Worm (Caenorhabditis elegans): ENCODE data around the gene F47G9.6.

The F47G9.6 gene

DNA sequence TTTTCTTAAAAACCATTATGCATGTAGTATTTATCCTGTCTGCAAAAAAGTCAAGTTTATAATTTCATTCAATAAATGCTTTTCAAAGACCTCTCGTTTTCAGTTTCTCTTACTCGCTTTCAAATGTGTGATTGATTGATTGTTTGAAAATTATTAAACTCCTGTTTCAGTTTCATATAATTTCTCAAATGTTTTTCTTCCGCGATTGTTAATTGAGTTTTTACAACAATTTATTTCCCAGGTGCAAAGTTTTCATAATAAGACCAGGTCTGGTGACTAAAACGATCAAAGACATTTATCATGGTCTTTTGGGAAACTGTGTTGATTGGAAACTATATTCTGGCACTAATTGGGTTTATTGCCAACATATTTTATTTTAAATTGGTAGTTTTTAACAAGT lies 34.8 kb upstream of the F47G9.6 start, which contains the start of gene T03F7.6:
Gene T03F7.6, plus strand, starts transcription at position 301 of the 400 bp plus-strand sequence.
- TF ChIP-seq nfya-1 (tag; optimal IDR thresholded peaks at IDR 0.05; ENCODE audit: borderline replicate concordance, insufficient read depth) = no peak
- TF ChIP-seq mel-28 (tag; optimal IDR thresholded peaks at IDR 0.05; ENCODE audit: borderline replicate concordance) = no peak
- TF ChIP-seq T07F8.4 (tag; optimal IDR thresholded peaks at IDR 0.05) = no peak
- TF ChIP-seq lag-1 (GFP tag; IDR thresholded peaks at IDR 0.05) = no peak
- no peak for TF ChIP-seq Y79H2A.3 (GFP tag; conservative IDR thresholded peaks at IDR 0.05)
- no peak for TF ChIP-seq sptf-2 (GFP tag; optimal IDR thresholded peaks at IDR 0.05)
- TF ChIP-seq him-1 (tag; optimal IDR thresholded peaks at IDR 0.05) = no peak
- no peak for TF ChIP-seq snpc-1.1 (tag; optimal IDR thresholded peaks at IDR 0.05; ENCODE audit: insufficient read depth)

DNA sequence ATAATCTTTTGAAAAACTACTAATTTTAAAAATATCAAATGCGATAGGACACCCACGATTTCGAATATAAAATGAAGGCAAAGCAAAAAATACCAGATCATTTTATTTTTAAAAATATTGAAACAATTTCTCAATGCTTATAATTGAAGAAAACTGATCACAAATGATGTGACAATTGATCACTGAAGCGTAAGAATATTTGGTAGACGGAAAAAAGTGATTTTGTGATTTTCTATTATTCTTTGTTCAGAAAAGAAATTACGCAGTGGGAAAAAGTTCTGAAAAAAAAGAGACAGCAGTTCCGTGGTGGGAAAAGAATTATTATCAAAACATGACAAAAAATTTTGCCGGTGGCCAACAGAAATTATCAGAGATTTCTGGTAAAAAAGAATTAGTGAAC lies 30.6 kb upstream of the F47G9.6 start, which contains the start of gene T03F7.5:
Gene T03F7.5, minus strand, starts transcription at position 101 of the 400 bp plus-strand sequence.
- TF ChIP-seq ekl-4 (GFP tag; IDR thresholded peaks at IDR 0.05) (no peak), nfyb-1 (GFP tag; IDR thresholded peaks at IDR 0.05) (no peak), hsf-1 (GFP tag; IDR thresholded peaks at IDR 0.05) (no peak), unc-62 (GFP tag; optimal IDR thresholded peaks at IDR 0.05) (no peak), xnd-1 (tag; optimal IDR thresholded peaks at IDR 0.05) (no peak), ceh-79 (tag; optimal IDR thresholded peaks at IDR 0.05) (no peak), ztf-18 (tag; optimal IDR thresholded peaks at IDR 0.05) (no peak), ceh-91 (GFP tag; IDR thresholded peaks at IDR 0.05) (no peak)

DNA sequence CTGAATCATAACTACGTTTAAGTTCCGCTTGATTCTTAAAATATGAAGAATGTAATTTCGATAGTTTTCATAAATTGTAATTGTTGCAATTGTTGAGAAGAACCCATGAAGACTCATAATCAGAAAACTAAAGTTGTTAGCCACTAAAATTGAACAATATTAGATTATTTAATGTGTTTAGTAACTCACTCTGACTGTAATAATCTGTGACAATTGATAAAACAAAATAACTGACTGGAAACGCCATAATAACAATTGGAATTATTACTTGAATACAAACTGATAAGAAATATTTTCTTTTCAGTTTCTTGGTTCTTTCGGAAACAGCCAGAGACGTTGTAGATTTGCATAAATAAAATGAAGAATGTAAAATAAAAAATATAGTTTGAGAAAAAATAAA lies 29.8 kb upstream of the F47G9.6 start:
- TF ChIP-seq attf-5 (GFP tag; optimal IDR thresholded peaks at IDR 0.05) = no peak
- no peak for TF ChIP-seq sptf-2 (GFP tag; optimal IDR thresholded peaks at IDR 0.05)
- no peak for TF ChIP-seq B0035.1 (tag; optimal IDR thresholded peaks at IDR 0.05)

DNA sequence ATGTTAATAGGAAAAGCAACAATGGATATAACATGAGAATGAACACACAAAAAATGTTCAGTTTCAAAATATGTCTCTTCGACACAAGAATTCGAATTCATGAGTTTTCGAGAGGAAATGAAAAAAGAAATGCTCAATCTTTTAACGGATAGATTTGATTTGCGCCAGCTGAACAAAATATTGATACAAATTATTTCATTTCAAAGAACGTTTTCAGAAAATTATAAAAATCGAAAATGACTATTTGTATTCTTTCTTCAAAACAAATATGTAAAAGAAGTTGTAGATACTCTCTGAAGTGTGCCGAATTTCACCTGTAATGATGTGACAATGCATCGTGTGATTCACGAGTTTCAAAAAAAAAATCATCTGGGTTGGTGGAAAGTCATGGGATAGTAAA lies 28.7 kb upstream of the F47G9.6 start, which contains the start of gene srh-47:
Gene srh-47, minus strand, starts transcription at position 101 of the 400 bp plus-strand sequence.
- TF ChIP-seq zim-3 (tag; optimal IDR thresholded peaks at IDR 0.05) = no peak
- TF ChIP-seq let-526 (GFP tag; IDR thresholded peaks at IDR 0.05) = no peak
- no peak for TF ChIP-seq C06A6.2 (GFP tag; conservative IDR thresholded peaks at IDR 0.05)
- no peak for TF ChIP-seq ets-4 (GFP tag; optimal IDR thresholded peaks at IDR 0.05)
- no peak for TF ChIP-seq F22D6.2 (tag; optimal IDR thresholded peaks at IDR 0.05)
- TF ChIP-seq ztf-3 (GFP tag; optimal IDR thresholded peaks at IDR 0.05) = no peak
- TF ChIP-seq ztf-26 (tag; optimal IDR thresholded peaks at IDR 0.05) = no peak
- no peak for TF ChIP-seq lin-54 (GFP tag; optimal IDR thresholded peaks at IDR 0.05)
- TF ChIP-seq rec-8 (tag; optimal IDR thresholded peaks at IDR 0.05) = no peak
- no peak for TF ChIP-seq hmg-20 (GFP tag; IDR thresholded peaks at IDR 0.05)
- no peak for TF ChIP-seq attf-6 (GFP tag; IDR thresholded peaks at IDR 0.05)
- TF ChIP-seq lsy-27 (tag; optimal IDR thresholded peaks at IDR 0.05; ENCODE audit: borderline replicate concordance, insufficient read depth) = no peak
- TF ChIP-seq die-1 (tag; optimal IDR thresholded peaks at IDR 0.05) = no peak
- TF ChIP-seq F37B4.10 (GFP tag; IDR thresholded peaks at IDR 0.05) = no peak
- TF ChIP-seq rpc-1 (optimal IDR thresholded peaks at IDR 0.05) = no peak
- no peak for TF ChIP-seq rpc-1 (tag; optimal IDR thresholded peaks at IDR 0.05)
- no peak for TF ChIP-seq efl-1 (GFP tag; optimal IDR thresholded peaks at IDR 0.05)
- no peak for TF ChIP-seq F55B11.4 (tag; optimal IDR thresholded peaks at IDR 0.05; ENCODE audit: borderline replicate concordance, insufficient read depth)
- TF ChIP-seq lir-1 (GFP tag; conservative IDR thresholded peaks at IDR 0.05) = no peak
- TF ChIP-seq hsf-1 (GFP tag; IDR thresholded peaks at IDR 0.05) = no peak
- TF ChIP-seq Y53F4B.3 (GFP tag; IDR thresholded peaks at IDR 0.05) = no peak

Data from whole organism, young adult.